Fruit fly (Drosophila melanogaster): ENCODE results near the gene CG9331.

Gene CG9331

dm6 chr2L:20797515-20797847 is 25.1 kb upstream of the CG9331 start, which contains the start of gene CG9328 (continued):
- TF ChIP-seq HmgZ (tag; optimal IDR thresholded peaks at IDR 0.05) (peak; percentile 38), her (GFP tag; optimal IDR thresholded peaks at IDR 0.05) (peak; percentile 51), hkb (optimal IDR thresholded peaks at IDR 0.05) (no peak), hkb (GFP tag; IDR thresholded peaks at IDR 0.05) (peak; percentile 62), CG7357 (GFP tag; IDR thresholded peaks at IDR 0.05) (no peak), Gug (GFP tag; IDR thresholded peaks at IDR 0.05) (no peak), eve (GFP tag; optimal IDR thresholded peaks at IDR 0.05) (no peak), zf30C (GFP tag; optimal IDR thresholded peaks at IDR 0.05) (peak; percentile 21), D19B (GFP tag; optimal IDR thresholded peaks at IDR 0.05) (peak; percentile 1), Hsf (GFP tag; optimal IDR thresholded peaks at IDR 0.05) (no peak), CG1647 (GFP tag; optimal IDR thresholded peaks at IDR 0.05) (no peak), CG6654 (GFP tag; optimal IDR thresholded peaks at IDR 0.05) (no peak), CG3838 (GFP tag; optimal IDR thresholded peaks at IDR 0.05) (no peak), sisA (GFP tag; IDR thresholded peaks at IDR 0.05) (no peak), al (GFP tag; IDR thresholded peaks at IDR 0.05) (no peak), Dref (GFP tag; IDR thresholded peaks at IDR 0.05) (no peak), CG11723 (GFP tag; optimal IDR thresholded peaks at IDR 0.05) (peak; percentile 6), CG1233 (GFP tag; optimal IDR thresholded peaks at IDR 0.05) (no peak), CG11085 (GFP tag; IDR thresholded peaks at IDR 0.05) (no peak), CG4854 (GFP tag; optimal IDR thresholded peaks at IDR 0.05) (peak; percentile 35), fd96Cb (tag; optimal IDR thresholded peaks at IDR 0.05) (peak; percentile 17), Atf-2 (GFP tag; optimal IDR thresholded peaks at IDR 0.05) (no peak), CG8388 (GFP tag; optimal IDR thresholded peaks at IDR 0.05) (peak; percentile 29), Ets65A (GFP tag) (peak; percentile 68), Rx (GFP tag; IDR thresholded peaks at IDR 0.05) (no peak), br (optimal IDR thresholded peaks at IDR 0.05) (no peak), fd102C (GFP tag; optimal IDR thresholded peaks at IDR 0.05) (no peak), cas (GFP tag; IDR thresholded peaks at IDR 0.05) (peak; percentile 37; the same call in 1 of the 2 replicates), CG10565 (GFP tag; optimal IDR thresholded peaks at IDR 0.05) (no peak), Hmx (GFP tag; optimal IDR thresholded peaks at IDR 0.05) (no peak), abd-A (tag; optimal IDR thresholded peaks at IDR 0.05) (peak; percentile 7), CG32772 (GFP tag; IDR thresholded peaks at IDR 0.05) (no peak), Bdp1 (GFP tag; optimal IDR thresholded peaks at IDR 0.05) (no peak), CG11504 (tag; optimal IDR thresholded peaks at IDR 0.05) (peak; percentile 38), lilli (GFP tag; optimal IDR thresholded peaks at IDR 0.05) (peak; percentile 61), CG32767 (GFP tag; IDR thresholded peaks at IDR 0.05) (no peak), hbn (GFP tag; IDR thresholded peaks at IDR 0.05; ENCODE audit: partially characterized antibody) (no peak), bab2 (GFP tag; optimal IDR thresholded peaks at IDR 0.05) (no peak), CG11398 (GFP tag; optimal IDR thresholded peaks at IDR 0.05) (no peak), pho (GFP tag; optimal IDR thresholded peaks at IDR 0.05) (peak; percentile 41), onecut (GFP tag; IDR thresholded peaks at IDR 0.05) (peak; percentile 51; the same call in 1 of the 2 replicates), ems (GFP tag; optimal IDR thresholded peaks at IDR 0.05) (no peak), gt (GFP tag; IDR thresholded peaks at IDR 0.05) (no peak), seq (GFP tag; IDR thresholded peaks at IDR 0.05) (peak; percentile 49; the same call in 1 of the 2 replicates), eyg (GFP tag; optimal IDR thresholded peaks at IDR 0.05) (no peak), Oli (tag; optimal IDR thresholded peaks at IDR 0.05) (no peak), kni (GFP tag; optimal IDR thresholded peaks at IDR 0.05) (no peak), Fer1 (GFP tag; optimal IDR thresholded peaks at IDR 0.05) (peak; percentile 35), CG14667 (GFP tag; IDR thresholded peaks at IDR 0.05) (no peak), Gsc (GFP tag; IDR thresholded peaks at IDR 0.05) (no peak), PHDP (tag; optimal IDR thresholded peaks at IDR 0.05) (peak; percentile 59), CG10431 (GFP tag; optimal IDR thresholded peaks at IDR 0.05) (no peak), fu2 (GFP tag; optimal IDR thresholded peaks at IDR 0.05) (no peak), NC2α (GFP tag; optimal IDR thresholded peaks at IDR 0.05) (no peak)

Measured in whole organism, embryonic.